Fruit fly (Drosophila melanogaster): ENCODE measurements around the gene Atac2.

DNA sequence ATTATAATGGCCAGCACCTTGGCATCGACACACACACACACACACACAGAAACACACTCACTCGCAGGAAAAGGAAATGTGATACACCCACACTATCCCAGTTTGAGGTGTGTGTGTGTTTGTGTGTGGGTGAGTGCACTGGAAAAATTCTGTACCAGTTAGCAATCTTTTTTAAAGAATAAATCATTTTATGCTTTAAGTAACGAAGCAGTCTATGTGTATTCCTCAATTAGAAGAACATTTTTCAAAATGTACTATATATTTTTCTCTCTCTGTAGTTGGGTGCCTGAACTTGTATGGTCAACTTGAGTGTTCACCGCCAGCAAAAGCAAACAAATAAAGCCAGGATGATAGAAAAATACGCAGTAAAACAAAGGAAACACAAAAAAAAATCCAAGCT is 27.4 kb downstream of the Atac2 start:
- TF ChIP-seq jim (GFP tag; optimal IDR thresholded peaks at IDR 0.05) = no peak
- TF ChIP-seq Rel (GFP tag; optimal IDR thresholded peaks at IDR 0.05) = no peak
- no peak for TF ChIP-seq Rel (tag; optimal IDR thresholded peaks at IDR 0.05)
- no peak for TF ChIP-seq pan (optimal IDR thresholded peaks at IDR 0.05)

All from whole organism, wandering third instar larva.